Worm (Caenorhabditis elegans): ENCODE data around the gene arx-3.

- no peak for TF ChIP-seq sdz-12 (GFP tag; optimal IDR thresholded peaks at IDR 0.05)
- TF ChIP-seq nhr-28 (tag; optimal IDR thresholded peaks at IDR 0.05): peak; percentile 95
- TF ChIP-seq rbr-2 (tag; optimal IDR thresholded peaks at IDR 0.05): peak; percentile 24
- TF ChIP-seq ceh-82 (tag; optimal IDR thresholded peaks at IDR 0.05): no peak
- peak; percentile 70 for TF ChIP-seq nhr-102 (tag; optimal IDR thresholded peaks at IDR 0.05)
- peak; percentile 74 for TF ChIP-seq nhr-77 (tag; optimal IDR thresholded peaks at IDR 0.05)
- TF ChIP-seq ama-1 (optimal IDR thresholded peaks at IDR 0.05): no peak
- TF ChIP-seq nhr-6 (tag; optimal IDR thresholded peaks at IDR 0.05): peak; percentile 36
- TF ChIP-seq ztf-11 (tag; optimal IDR thresholded peaks at IDR 0.05): no peak
Measured at ce11 chrIII:12003264-12003663, 55.0 kb downstream of the arx-3 start.

All from whole organism, L4 larva.